Fruit fly (Drosophila melanogaster) whole organism, embryonic: ENCODE results near the gene CG14881.
A peak's percentile ranks its signal among the peaks of the same experiment; 100 is the strongest.

ENCODE experiments used
- CG13123 ChIP-seq: fragments of 200-800 bp; sonication (Bioruptor generic); optimal IDR thresholded peaks from 2 replicates; lab custom pipeline; 2016; ENCODE audit warnings: missing biosample characterization, missing genetic modification characterization
- CG6254 ChIP-seq: fragments of 200-800 bp; sonication (Bioruptor generic); optimal IDR thresholded peaks from 3 replicates; lab custom pipeline; 2017; ENCODE audit warnings: mild to moderate bottlenecking, missing biosample characterization, missing genetic modification reagents, missing genetic modification characterization
- CG9932 ChIP-seq: fragments of 200-800 bp; sonication (Bioruptor generic); IDR thresholded peaks from 2 replicates; pipeline ENCODE4 v1.3.6; 2022; ENCODE audit warnings: missing biosample characterization, missing genetic modification characterization
- Dfd ChIP-seq, 2 experiments: fragments of >200 bp; optimal IDR thresholded peaks; 2 replicates each; lab custom pipeline; 2017; ENCODE audit warnings: missing biosample characterization in 2 of 2, missing genetic modification characterization in 2 of 2
- Nf-YC ChIP-seq: fragments of 200-800 bp; optimal IDR thresholded peaks from 3 replicates; lab custom pipeline; 2019; ENCODE audit warnings: missing biosample characterization, mild to moderate bottlenecking, missing genetic modification characterization, moderate library complexity
- knrl ChIP-seq: fragments of 200-800 bp; sonication (Bioruptor generic); IDR thresholded peaks from 3 replicates; pipeline ENCODE4 v1.3.6; 2022; ENCODE audit warnings: missing biosample characterization, missing genetic modification characterization; ENCODE audit not compliant: partially characterized antibody
- pho ChIP-seq: fragments of 200-800 bp; sonication (Bioruptor generic); optimal IDR thresholded peaks from 2 replicates; lab custom pipeline; 2016; ENCODE audit warnings: missing biosample characterization, missing genetic modification characterization
- run ChIP-seq: fragments of 200-800 bp; sonication (Bioruptor generic); optimal IDR thresholded peaks from 3 replicates; lab custom pipeline; 2018; ENCODE audit warnings: missing biosample characterization, mild to moderate bottlenecking, missing genetic modification characterization
- sqz ChIP-seq: fragments of 200-800 bp; sonication (Bioruptor generic); optimal IDR thresholded peaks from 3 replicates; lab custom pipeline; 2018; ENCODE audit warnings: missing biosample characterization, mild to moderate bottlenecking, missing genetic modification characterization

DNA sequence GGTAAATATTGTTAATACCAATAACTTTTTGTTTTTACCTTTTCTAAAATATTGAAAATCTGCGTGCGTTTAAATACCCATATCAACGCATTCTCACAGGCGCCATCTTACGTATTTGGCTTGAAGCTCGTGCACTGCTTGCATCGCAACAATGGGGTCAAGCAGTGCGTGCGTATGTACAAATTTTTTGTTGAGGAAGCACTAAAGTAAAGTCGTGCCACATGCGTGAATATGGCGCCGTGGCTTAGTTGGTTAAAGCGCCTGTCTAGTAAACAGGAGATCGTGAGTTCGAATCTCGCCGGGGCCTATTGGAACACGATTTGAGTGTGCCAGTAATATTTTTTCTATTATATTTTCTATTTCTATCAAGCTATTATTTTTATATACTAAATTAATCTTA, 3.0 kb upstream of the CG14881 start:
- TF ChIP-seq Nf-YC (tag; lab: Kevin White, UChicago) (peak; percentile 33), pho (peak; percentile 14), CG6254 (GFP tag; lab: Kevin White, UChicago) (no peak), Dfd (GFP tag; optimal IDR thresholded peaks at IDR 0.05; lab: Kevin White, UChicago) (peak in 1 of 2 experiments; percentile 82), sqz (GFP tag; lab: Kevin White, UChicago) (peak; percentile 19), CG13123 (GFP tag; lab: Kevin White, UChicago) (no peak), CG9932 (GFP tag; lab: Robert Waterston, UW) (peak; percentile 51; the same call in 1 of the 2 replicates), run (tag; lab: Kevin White, UChicago) (no peak), knrl (GFP tag; lab: Robert Waterston, UW) (peak; percentile 73)
